Worm (Caenorhabditis elegans): ENCODE data around the gene vms-1.

The vms-1 gene

ce11 chrIII:8044187-8044586 lies 44.1 kb upstream of the vms-1 start, which contains the start of gene K12H4.5:
TSS of gene K12H4.5 (plus strand) at chrIII:8044487.
- TF ChIP-seq Y116A8C.19 (tag; optimal IDR thresholded peaks at IDR 0.05; ENCODE audit: borderline replicate concordance) (no peak), nhr-237 (tag; optimal IDR thresholded peaks at IDR 0.05) (no peak), mef-2 (tag; optimal IDR thresholded peaks at IDR 0.05) (no peak), zag-1 (tag; optimal IDR thresholded peaks at IDR 0.05) (no peak), snu-23 (GFP tag; optimal IDR thresholded peaks at IDR 0.05) (no peak), ztf-11 (tag; optimal IDR thresholded peaks at IDR 0.05) (no peak), unc-30 (tag; optimal IDR thresholded peaks at IDR 0.05) (no peak), nhr-12 (tag; optimal IDR thresholded peaks at IDR 0.05) (no peak), egl-27 (tag; optimal IDR thresholded peaks at IDR 0.05) (no peak), unc-130 (tag; optimal IDR thresholded peaks at IDR 0.05) (no peak), swsn-7 (tag; optimal IDR thresholded peaks at IDR 0.05) (no peak), lir-3 (tag; optimal IDR thresholded peaks at IDR 0.05; ENCODE audit: poor library complexity) (no peak), grh-1 (GFP tag; IDR thresholded peaks at IDR 0.05) (no peak), nhr-84 (tag; optimal IDR thresholded peaks at IDR 0.05) (no peak), pax-3 (tag; optimal IDR thresholded peaks at IDR 0.05) (no peak)

- TF ChIP-seq nhr-237 (tag; optimal IDR thresholded peaks at IDR 0.05) (no peak), tbx-2 (tag; optimal IDR thresholded peaks at IDR 0.05) (no peak), ama-1 (optimal IDR thresholded peaks at IDR 0.05) (no peak), rnt-1 (tag; optimal IDR thresholded peaks at IDR 0.05) (no peak), lin-15B (tag; optimal IDR thresholded peaks at IDR 0.05) (no peak), nhr-11 (tag; optimal IDR thresholded peaks at IDR 0.05) (no peak), efl-3 (GFP tag; optimal IDR thresholded peaks at IDR 0.05) (no peak), dpl-1 (GFP tag; optimal IDR thresholded peaks at IDR 0.05) (no peak), mab-9 (GFP tag; IDR thresholded peaks at IDR 0.05) (no peak), fkh-4 (tag; optimal IDR thresholded peaks at IDR 0.05; ENCODE audit: borderline replicate concordance) (no peak)
These were observed 43.6 kb upstream of the vms-1 start, which contains the start of gene spcs-3 for ce11 chrIII:8044717-8045116. TSS of gene spcs-3 (plus strand) at chrIII:8045017.

- TF ChIP-seq ztf-11 (tag; optimal IDR thresholded peaks at IDR 0.05) (no peak), xbp-1 (tag; optimal IDR thresholded peaks at IDR 0.05) (no peak), mab-9 (GFP tag; IDR thresholded peaks at IDR 0.05) (no peak), efl-1 (optimal IDR thresholded peaks at IDR 0.05) (no peak), efl-1 (GFP tag; optimal IDR thresholded peaks at IDR 0.05 in 1 of 2) (no peak), rnt-1 (tag; optimal IDR thresholded peaks at IDR 0.05) (no peak), skn-1 (tag; optimal IDR thresholded peaks at IDR 0.05) (no peak), nhr-84 (tag; optimal IDR thresholded peaks at IDR 0.05) (no peak), isw-1 (GFP tag; IDR thresholded peaks at IDR 0.05) (no peak), egl-13 (tag; optimal IDR thresholded peaks at IDR 0.05) (no peak), mep-1 (tag; optimal IDR thresholded peaks at IDR 0.05) (no peak), hlh-4 (tag; optimal IDR thresholded peaks at IDR 0.05) (no peak), lin-15B (tag; optimal IDR thresholded peaks at IDR 0.05) (no peak)
These were observed 42.6 kb upstream of the vms-1 start, which contains the start of gene K12H4.3 for ce11 chrIII:8045734-8046133. TSS of gene K12H4.3 (plus strand) at chrIII:8046034.

ce11 chrIII:8047412-8047811 lies 40.9 kb upstream of the vms-1 start, which contains the start of gene K12H4.2:
TSS of gene K12H4.2 (plus strand) at chrIII:8047712.
- TF ChIP-seq efl-1 (optimal IDR thresholded peaks at IDR 0.05) (no peak), efl-1 (GFP tag; optimal IDR thresholded peaks at IDR 0.05 in 1 of 2) (peak in 1 of 2 experiments; percentile 12), pag-3 (tag; optimal IDR thresholded peaks at IDR 0.05; ENCODE audit: borderline replicate concordance, insufficient read depth) (no peak), zag-1 (tag; optimal IDR thresholded peaks at IDR 0.05) (no peak)

- no peak for TF ChIP-seq nhr-84 (tag; optimal IDR thresholded peaks at IDR 0.05)
- TF ChIP-seq elt-2 (tag; optimal IDR thresholded peaks at IDR 0.05) = peak; percentile 74
- TF ChIP-seq ceh-90 (tag; optimal IDR thresholded peaks at IDR 0.05) = no peak
- no peak for TF ChIP-seq nhr-85 (tag)
- no peak for TF ChIP-seq lin-14 (GFP tag; optimal IDR thresholded peaks at IDR 0.05)
- TF ChIP-seq tlp-1 (tag; optimal IDR thresholded peaks at IDR 0.05) = peak; percentile 51
- no peak for TF ChIP-seq dpl-1 (GFP tag; optimal IDR thresholded peaks at IDR 0.05)
- no peak for TF ChIP-seq fkh-4 (tag; optimal IDR thresholded peaks at IDR 0.05; ENCODE audit: borderline replicate concordance)
- no peak for TF ChIP-seq alr-1 (tag; optimal IDR thresholded peaks at IDR 0.05; ENCODE audit: borderline replicate concordance)
- TF ChIP-seq elt-3 (tag; optimal IDR thresholded peaks at IDR 0.05) = no peak
- no peak for TF ChIP-seq pax-3 (tag; optimal IDR thresholded peaks at IDR 0.05)
- TF ChIP-seq pqm-1 (tag; optimal IDR thresholded peaks at IDR 0.05) = peak; percentile 74
- TF ChIP-seq swsn-7 (tag; optimal IDR thresholded peaks at IDR 0.05) = no peak
- TF ChIP-seq egl-13 (tag; optimal IDR thresholded peaks at IDR 0.05) = no peak
- TF ChIP-seq nhr-76 (tag; optimal IDR thresholded peaks at IDR 0.05) = no peak
- no peak for TF ChIP-seq nhr-47 (tag; optimal IDR thresholded peaks at IDR 0.05)
- TF ChIP-seq fos-1 (tag; optimal IDR thresholded peaks at IDR 0.05) = no peak
- TF ChIP-seq efl-1 (optimal IDR thresholded peaks at IDR 0.05) = no peak
- TF ChIP-seq efl-1 (GFP tag; optimal IDR thresholded peaks at IDR 0.05 in 1 of 2) = peak in 1 of 2 experiments; percentile 61
- TF ChIP-seq nhr-12 (tag; optimal IDR thresholded peaks at IDR 0.05) = no peak
These were observed 37.4 kb upstream of the vms-1 start, which contains the start of gene K12H4.7 for ce11 chrIII:8050944-8051343. TSS of gene K12H4.7 (minus strand) at chrIII:8051081.

Measured in whole organism, L1 larva.